Worm (Caenorhabditis elegans) whole organism, early embryonic: Measurements from ENCODE around the gene F40G12.10.

ENCODE experiments used
- B0310.2 ChIP-seq: sonication (generic microtip); optimal IDR thresholded peaks from 2 replicates; lab custom pipeline; 2016; ENCODE audit warnings: mild to moderate bottlenecking, missing genetic modification characterization, missing compliant biosample characterization
- F13C5.2 ChIP-seq: sonication (generic microtip); optimal IDR thresholded peaks from 2 replicates; lab custom pipeline; 2017; ENCODE audit warnings: mild to moderate bottlenecking, missing genetic modification characterization, inconsistent platforms, missing compliant biosample characterization
- aly-1 ChIP-seq: sonication (generic microtip); optimal IDR thresholded peaks from 2 replicates; lab custom pipeline; 2016; ENCODE audit warnings: missing genetic modification characterization, missing compliant biosample characterization
- ama-1 ChIP-seq: fragments of 150-350 bp; optimal IDR thresholded peaks from 2 replicates; lab custom pipeline; 2014
- ceh-13 ChIP-seq: fragments of 200-800 bp; sonication (Bioruptor generic); optimal IDR thresholded peaks from 2 replicates; lab custom pipeline; 2018; ENCODE audit warnings: mild to moderate bottlenecking, missing genetic modification characterization, missing compliant biosample characterization
- ceh-36 ChIP-seq: sonication (generic microtip); optimal IDR thresholded peaks from 2 replicates; lab custom pipeline; 2016; ENCODE audit warnings: missing genetic modification characterization, inconsistent platforms, missing compliant biosample characterization
- ets-7 ChIP-seq: sonication (generic microtip); optimal IDR thresholded peaks from 2 replicates; lab custom pipeline; 2016; ENCODE audit warnings: missing genotype, missing genetic modification characterization, missing compliant biosample characterization
- flt-1 ChIP-seq: fragments of 200-800 bp; sonication (Bioruptor generic); IDR thresholded peaks from 2 replicates; pipeline ENCODE4 v1.3.6; 2022; ENCODE audit warnings: missing genetic modification characterization, missing compliant biosample characterization
- hmbx-1 ChIP-seq: sonication (generic microtip); optimal IDR thresholded peaks from 2 replicates; lab custom pipeline; 2016; ENCODE audit warnings: mild to moderate bottlenecking, missing genetic modification characterization, missing compliant biosample characterization
- hmg-4 ChIP-seq: fragments of 200-800 bp; sonication (Bioruptor generic); optimal IDR thresholded peaks from 2 replicates; lab custom pipeline; 2018; ENCODE audit warnings: mild to moderate bottlenecking, missing genetic modification characterization, missing compliant biosample characterization
- hnd-1 ChIP-seq: sonication (generic microtip); optimal IDR thresholded peaks from 2 replicates; lab custom pipeline; 2016; ENCODE audit warnings: missing genetic modification characterization, missing compliant biosample characterization
- pes-1 ChIP-seq: fragments of 200-800 bp; sonication (Bioruptor generic); IDR thresholded peaks from 2 replicates; pipeline ENCODE4 v1.3.6; 2022; ENCODE audit warnings: missing genetic modification reagents, missing genetic modification characterization, missing compliant biosample characterization
- scrt-1 ChIP-seq: fragments of 200-800 bp; sonication (Bioruptor generic); IDR thresholded peaks from 2 replicates; pipeline ENCODE4 v1.3.6; 2022; ENCODE audit warnings: missing genetic modification characterization, missing compliant biosample characterization
- sea-1 ChIP-seq: fragments of 200-800 bp; sonication (Bioruptor generic); conservative IDR thresholded peaks from 2 replicates; pipeline ENCODE4 v1.3.6; 2022; ENCODE audit warnings: missing genetic modification characterization, missing compliant biosample characterization
- tbx-11 ChIP-seq: fragments of 200-800 bp; sonication (Bioruptor generic); IDR thresholded peaks from 2 replicates; pipeline ENCODE4 v1.3.6; 2022; ENCODE audit warnings: missing genetic modification characterization, missing compliant biosample characterization
- tbx-37 ChIP-seq: fragments of 200-800 bp; sonication (Bioruptor generic); conservative IDR thresholded peaks from 2 replicates; pipeline ENCODE4 v1.3.6; 2022; ENCODE audit warnings: missing genetic modification reagents, missing genetic modification characterization, missing compliant biosample characterization
- tra-4 ChIP-seq: sonication (generic microtip); optimal IDR thresholded peaks from 2 replicates; lab custom pipeline; 2017; ENCODE audit warnings: missing genetic modification characterization, missing compliant biosample characterization

Gene F40G12.10

DNA sequence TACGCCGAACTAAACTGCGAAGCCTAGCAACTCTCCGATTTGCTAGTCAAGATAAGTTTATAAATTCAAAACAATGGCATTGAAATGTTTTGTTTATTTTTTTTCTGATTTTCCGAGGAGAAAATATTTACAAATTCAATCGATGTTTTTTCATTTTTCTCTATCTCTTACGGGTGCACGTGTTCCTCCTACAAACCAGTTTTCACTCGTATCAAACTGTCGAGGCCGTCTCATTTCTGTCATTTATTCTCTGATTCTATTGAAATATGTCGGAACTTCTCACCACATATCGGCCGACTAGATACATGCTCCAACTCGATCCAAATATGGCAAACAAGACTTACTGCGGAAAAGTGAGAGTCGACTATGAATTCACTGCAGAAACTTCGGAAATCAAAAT, 48.1 kb downstream of the F40G12.10 start, which contains the start of gene F47B8.8:
TSS of gene F47B8.8 (plus strand) at position 257 of the 400 bp plus-strand sequence.
- TF ChIP-seq ceh-13 (GFP tag; lab: Kevin White, UChicago) (no peak), pes-1 (no peak), B0310.2 (tag; lab: Kevin White, UChicago) (no peak), tra-4 (no peak), hmg-4 (GFP tag; lab: Kevin White, UChicago) (no peak), ceh-36 (tag; lab: Kevin White, UChicago) (no peak), flt-1 (GFP tag; lab: Robert Waterston, UW) (no peak), ets-7 (tag; lab: Kevin White, UChicago) (no peak), scrt-1 (GFP tag; lab: Robert Waterston, UW) (no peak), ama-1 (no peak), hnd-1 (tag; lab: Kevin White, UChicago) (no peak), tbx-11 (GFP tag; lab: Robert Waterston, UW) (no peak), tbx-37 (GFP tag; lab: Robert Waterston, UW) (no peak), hmbx-1 (tag; lab: Kevin White, UChicago) (no peak), F13C5.2 (tag; lab: Kevin White, UChicago) (no peak), sea-1 (GFP tag; lab: Robert Waterston, UW) (no peak), aly-1 (no peak)

DNA sequence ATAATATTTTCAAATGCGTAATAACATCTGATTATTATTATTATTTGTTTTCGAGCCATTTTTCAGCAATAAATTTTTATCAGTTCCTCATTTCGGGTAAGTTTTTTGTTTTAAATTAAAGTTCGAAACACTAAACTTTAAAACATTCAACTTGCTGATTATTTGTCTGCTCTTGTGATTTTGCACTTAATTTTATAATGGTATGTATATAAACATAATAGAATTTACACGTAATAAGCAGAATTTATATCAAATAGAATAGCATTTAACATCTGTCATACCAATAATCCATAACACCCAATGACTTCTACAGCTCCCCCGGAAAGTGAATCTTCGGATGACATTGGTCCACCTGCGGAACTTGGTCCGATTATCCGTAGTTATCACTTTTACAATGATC, 49.8 kb downstream of the F40G12.10 start, which contains the start of gene srm-4:
TSS of gene srm-4 (plus strand) at position 301 of the 400 bp plus-strand sequence.
- TF ChIP-seq tra-4: no peak
- no peak for TF ChIP-seq ets-7 (tag; lab: Kevin White, UChicago)
- no peak for TF ChIP-seq hnd-1 (tag; lab: Kevin White, UChicago)
- TF ChIP-seq ceh-13 (GFP tag; lab: Kevin White, UChicago): no peak
- TF ChIP-seq hmg-4 (GFP tag; lab: Kevin White, UChicago): no peak
- TF ChIP-seq aly-1: no peak
- no peak for TF ChIP-seq B0310.2 (tag; lab: Kevin White, UChicago)
- no peak for TF ChIP-seq pes-1
- no peak for TF ChIP-seq flt-1 (GFP tag; lab: Robert Waterston, UW)
- TF ChIP-seq scrt-1 (GFP tag; lab: Robert Waterston, UW): no peak
- TF ChIP-seq ceh-36 (tag; lab: Kevin White, UChicago): no peak
- TF ChIP-seq F13C5.2 (tag; lab: Kevin White, UChicago): no peak
- no peak for TF ChIP-seq tbx-11 (GFP tag; lab: Robert Waterston, UW)

DNA sequence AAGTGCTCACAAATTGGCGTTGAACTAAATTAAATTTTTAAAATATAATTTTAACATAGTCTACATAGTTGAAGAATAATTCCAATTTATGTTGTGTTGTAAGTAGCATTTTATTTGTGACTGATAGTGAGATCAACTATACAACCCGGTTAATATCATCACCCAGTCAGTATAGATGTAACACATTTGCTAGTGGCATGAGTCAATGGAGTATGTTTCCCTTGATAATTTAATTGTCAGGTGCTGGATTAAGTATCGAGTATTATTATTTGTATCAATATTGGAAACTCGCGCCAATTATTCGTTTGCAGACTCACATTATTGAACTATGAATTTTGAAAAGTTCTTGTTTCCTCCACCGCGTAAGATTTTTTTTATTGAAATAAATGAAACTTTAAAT, 51.6 kb downstream of the F40G12.10 start, which contains the start of gene srm-5:
TSS of gene srm-5 (plus strand) at position 301 of the 400 bp plus-strand sequence.
- no peak for TF ChIP-seq tra-4
